Fruit fly (Drosophila melanogaster) whole organism, embryonic: ENCODE data around the gene CG4972.

Experiments
- CG10462 ChIP-seq: fragments of 200-800 bp; sonication (Bioruptor generic); optimal IDR thresholded peaks from 2 replicates; lab custom pipeline; 2016; ENCODE audit warnings: missing biosample characterization, missing genetic modification characterization
- CG10959 ChIP-seq: fragments of 200-800 bp; sonication (Bioruptor generic); IDR thresholded peaks from 2 replicates; pipeline ENCODE4 v1.3.6; 2022; ENCODE audit warnings: missing biosample characterization, missing genetic modification characterization
- CG1233 ChIP-seq: fragments of 200-800 bp; sonication (Bioruptor generic); optimal IDR thresholded peaks from 4 replicates; lab custom pipeline; 2018; ENCODE audit warnings: missing biosample characterization, mild to moderate bottlenecking, missing genetic modification characterization
- CG13123 ChIP-seq: fragments of 200-800 bp; sonication (Bioruptor generic); optimal IDR thresholded peaks from 2 replicates; lab custom pipeline; 2016; ENCODE audit warnings: missing biosample characterization, missing genetic modification characterization
- CG15073 ChIP-seq: fragments of 200-800 bp; sonication (Bioruptor generic); optimal IDR thresholded peaks from 2 replicates; lab custom pipeline; 2016; ENCODE audit warnings: missing biosample characterization, missing genetic modification characterization
- CG16863 ChIP-seq: fragments of 200-800 bp; sonication (Bioruptor generic); optimal IDR thresholded peaks from 3 replicates; lab custom pipeline; 2016; ENCODE audit warnings: missing biosample characterization, missing genetic modification characterization
- CG17912 ChIP-seq: fragments of 200-800 bp; sonication (Bioruptor generic); optimal IDR thresholded peaks from 2 replicates; lab custom pipeline; 2018; ENCODE audit warnings: missing biosample characterization, mild to moderate bottlenecking, missing genetic modification characterization
- CG18764 ChIP-seq: fragments of 200-800 bp; sonication (Bioruptor generic); optimal IDR thresholded peaks from 3 replicates; lab custom pipeline; 2016; ENCODE audit warnings: missing biosample characterization, missing genetic modification characterization
- CG2678 ChIP-seq: fragments of 200-800 bp; sonication (Bioruptor generic); optimal IDR thresholded peaks from 3 replicates; lab custom pipeline; 2019; ENCODE audit warnings: missing biosample characterization, mild to moderate bottlenecking, missing genetic modification characterization, moderate library complexity
- CG30020 ChIP-seq: fragments of 200-800 bp; optimal IDR thresholded peaks from 2 replicates; lab custom pipeline; 2019; ENCODE audit warnings: missing biosample characterization, mild to moderate bottlenecking, missing genetic modification characterization, moderate library complexity
- CG31365 ChIP-seq: fragments of 200-800 bp; sonication (Bioruptor generic); optimal IDR thresholded peaks from 2 replicates; lab custom pipeline; 2018; ENCODE audit warnings: missing biosample characterization, mild to moderate bottlenecking, missing genetic modification characterization
- CG31441 ChIP-seq: fragments of 200-800 bp; sonication (Bioruptor generic); IDR thresholded peaks from 2 replicates; pipeline ENCODE4 v1.3.6; 2022; ENCODE audit warnings: missing biosample characterization, missing genetic modification characterization
- CG7357 ChIP-seq: fragments of 200-800 bp; sonication (Bioruptor generic); IDR thresholded peaks from 3 replicates; pipeline ENCODE4 v1.3.6; 2022; ENCODE audit warnings: missing biosample characterization, missing genetic modification characterization
- CG7786 ChIP-seq: fragments of 200-800 bp; sonication (Bioruptor generic); optimal IDR thresholded peaks from 2 replicates; lab custom pipeline; 2016; ENCODE audit warnings: missing biosample characterization, missing genetic modification characterization
- CG8089 ChIP-seq: fragments of 200-800 bp; sonication (Bioruptor generic); optimal IDR thresholded peaks from 3 replicates; lab custom pipeline; 2016; ENCODE audit warnings: missing biosample characterization, missing genetic modification characterization
- CG8478 ChIP-seq: fragments of >200 bp; optimal IDR thresholded peaks from 2 replicates; lab custom pipeline; 2018
- CG8944 ChIP-seq: fragments of 200-800 bp; sonication (Bioruptor generic); optimal IDR thresholded peaks from 3 replicates; lab custom pipeline; 2016; ENCODE audit warnings: missing biosample characterization, missing genetic modification characterization
- CG9797 ChIP-seq: fragments of 200-800 bp; sonication (Bioruptor generic); optimal IDR thresholded peaks from 3 replicates; lab custom pipeline; 2018; ENCODE audit warnings: missing biosample characterization, mild to moderate bottlenecking, missing genetic modification characterization
- CG9932 ChIP-seq: fragments of 200-800 bp; sonication (Bioruptor generic); IDR thresholded peaks from 2 replicates; pipeline ENCODE4 v1.3.6; 2022; ENCODE audit warnings: missing biosample characterization, missing genetic modification characterization
- Chrac-16 ChIP-seq: fragments of 200-800 bp; sonication (Bioruptor generic); optimal IDR thresholded peaks from 3 replicates; lab custom pipeline; 2016; ENCODE audit warnings: missing biosample characterization, missing genetic modification characterization
- CrebB ChIP-seq: fragments of 200-800 bp; sonication (Bioruptor generic); optimal IDR thresholded peaks from 3 replicates; lab custom pipeline; 2018; ENCODE audit warnings: missing biosample characterization, mild to moderate bottlenecking, missing genetic modification characterization
- E2f2 ChIP-seq: fragments of 200-800 bp; sonication (Bioruptor generic); IDR thresholded peaks from 2 replicates; pipeline ENCODE4 v1.3.6; 2022; ENCODE audit warnings: missing biosample characterization, missing genetic modification characterization
- Ets97D ChIP-seq: fragments of 200-800 bp; sonication (Bioruptor generic); optimal IDR thresholded peaks from 3 replicates; lab custom pipeline; 2016; ENCODE audit warnings: missing biosample characterization, missing genetic modification characterization
- HmgZ ChIP-seq: fragments of 200-800 bp; sonication (Bioruptor generic); optimal IDR thresholded peaks from 2 replicates; lab custom pipeline; 2018; ENCODE audit warnings: missing biosample characterization, mild to moderate bottlenecking, missing genetic modification characterization
- MBD-R2 ChIP-seq: fragments of 200-800 bp; sonication (Bioruptor generic); IDR thresholded peaks from 2 replicates; pipeline ENCODE4 v1.3.6; 2022; ENCODE audit warnings: missing biosample characterization, missing genetic modification characterization
- MESR4 ChIP-seq: fragments of 200-800 bp; sonication (Bioruptor generic); optimal IDR thresholded peaks from 2 replicates; lab custom pipeline; 2018; ENCODE audit warnings: missing biosample characterization, mild to moderate bottlenecking, missing genetic modification characterization, moderate library complexity
- Mad ChIP-seq: fragments of 200-800 bp; sonication (Bioruptor generic); optimal IDR thresholded peaks from 2 replicates; lab custom pipeline; 2016; ENCODE audit warnings: missing biosample characterization, missing genetic modification characterization
- NC2α ChIP-seq: fragments of 200-800 bp; sonication (Bioruptor generic); optimal IDR thresholded peaks from 2 replicates; lab custom pipeline; 2016; ENCODE audit warnings: missing biosample characterization, missing genetic modification characterization
- Neu2 ChIP-seq: fragments of 200-800 bp; sonication (Bioruptor generic); optimal IDR thresholded peaks from 3 replicates; lab custom pipeline; 2016; ENCODE audit warnings: missing biosample characterization, missing genetic modification characterization, borderline replicate concordance
- Ptx1 ChIP-seq: fragments of 200-800 bp; sonication (Bioruptor generic); IDR thresholded peaks from 2 replicates; pipeline ENCODE4 v1.3.6; 2022; ENCODE audit warnings: missing biosample characterization, missing genetic modification characterization
- Taf1 ChIP-seq: fragments of 200-800 bp; sonication (Bioruptor generic); IDR thresholded peaks from 2 replicates; pipeline ENCODE4 v1.3.6; 2022; ENCODE audit warnings: missing biosample characterization, missing genetic modification characterization
- Tbp ChIP-seq: fragments of >200 bp; optimal IDR thresholded peaks from 2 replicates; lab custom pipeline; 2018; ENCODE audit warnings: missing biosample characterization, missing genetic modification characterization
- ap ChIP-seq: fragments of 200-800 bp; sonication (Bioruptor generic); IDR thresholded peaks from 2 replicates; pipeline ENCODE4 v1.3.6; 2022; ENCODE audit warnings: missing biosample characterization, missing genetic modification characterization
- btn ChIP-seq: fragments of 200-800 bp; sonication (Bioruptor generic); optimal IDR thresholded peaks from 2 replicates; lab custom pipeline; 2016; ENCODE audit warnings: missing biosample characterization, missing genetic modification characterization
- chm ChIP-seq: fragments of 200-800 bp; sonication (Bioruptor generic); IDR thresholded peaks from 2 replicates; pipeline ENCODE4 v1.3.6; 2022; ENCODE audit warnings: missing biosample characterization, missing genetic modification characterization
- crp ChIP-seq, 2 experiments: fragments of 200-800 bp; sonication (Bioruptor generic); optimal IDR thresholded peaks; 2 replicates in 1 of 2; 3 replicates in 1 of 2; lab custom pipeline; 2017; ENCODE audit warnings: missing biosample characterization in 2 of 2, missing genetic modification characterization in 2 of 2, mild to moderate bottlenecking in 1 of 2, moderate library complexity in 1 of 2
- dm ChIP-seq: fragments of 200-800 bp; sonication (Bioruptor generic); optimal IDR thresholded peaks from 3 replicates; lab custom pipeline; 2016; ENCODE audit warnings: missing biosample characterization, missing genetic modification characterization
- ftz-f1 ChIP-seq: fragments of 200-800 bp; sonication (Bioruptor generic); optimal IDR thresholded peaks from 2 replicates; lab custom pipeline; 2016; ENCODE audit warnings: missing biosample characterization, missing genetic modification characterization
- gfzf ChIP-seq: fragments of 200-800 bp; sonication (Bioruptor generic); optimal IDR thresholded peaks from 2 replicates; lab custom pipeline; 2016; ENCODE audit warnings: missing biosample characterization, mild to moderate bottlenecking, missing genetic modification characterization, moderate library complexity
- gro ChIP-seq: fragments of 200-800 bp; sonication (Bioruptor generic); optimal IDR thresholded peaks from 2 replicates; lab custom pipeline; 2016; ENCODE audit warnings: missing biosample characterization, missing genetic modification characterization
- hkb ChIP-seq, 2 experiments: fragments of 200-800 bp in 1 of 2; fragments of >200 bp in 1 of 2; sonication (Bioruptor generic) in 1 of 2; IDR thresholded peaks in 1 of 2; optimal IDR thresholded peaks in 1 of 2; 2 replicates each; pipeline versions ENCODE4 v1.3.6 to Lab custom; 2017 to 2022; ENCODE audit warnings: missing biosample characterization in 1 of 2, missing genetic modification characterization in 1 of 2
- maf-S ChIP-seq: fragments of 200-800 bp; sonication (Bioruptor generic); optimal IDR thresholded peaks from 2 replicates; lab custom pipeline; 2016; ENCODE audit warnings: missing biosample characterization, missing genetic modification characterization
- mam ChIP-seq: fragments of 200-800 bp; sonication (Bioruptor generic); optimal IDR thresholded peaks from 3 replicates; lab custom pipeline; 2016; ENCODE audit warnings: missing biosample characterization, missing genetic modification characterization
- nau ChIP-seq: fragments of 200-800 bp; sonication (Bioruptor generic); optimal IDR thresholded peaks from 3 replicates; lab custom pipeline; 2017; ENCODE audit warnings: missing biosample characterization, mild to moderate bottlenecking, missing genetic modification characterization, missing genetic modification reagents
- psq ChIP-seq: fragments of 200-800 bp; sonication (Bioruptor generic); optimal IDR thresholded peaks from 2 replicates; lab custom pipeline; 2017; ENCODE audit warnings: missing biosample characterization, missing genetic modification characterization
- sens ChIP-seq: fragments of 200-800 bp; sonication (Bioruptor generic); peaks from one replicate; lab custom pipeline; 2016; ENCODE audit warnings: missing biosample characterization, missing genetic modification characterization
- slou ChIP-seq: fragments of 200-800 bp; sonication (Bioruptor generic); optimal IDR thresholded peaks from 3 replicates; lab custom pipeline; 2016; ENCODE audit warnings: missing biosample characterization, missing genetic modification characterization
- ssp ChIP-seq: fragments of 200-800 bp; sonication (Bioruptor generic); IDR thresholded peaks from 2 replicates; pipeline ENCODE4 v1.3.6; 2022; ENCODE audit warnings: missing biosample characterization, missing genetic modification characterization
- stwl ChIP-seq: fragments of 200-800 bp; sonication (Bioruptor generic); optimal IDR thresholded peaks from 3 replicates; lab custom pipeline; 2018; ENCODE audit warnings: missing biosample characterization, mild to moderate bottlenecking, missing genetic modification characterization, moderate library complexity
- trh ChIP-seq: fragments of 200-800 bp; sonication (Bioruptor generic); optimal IDR thresholded peaks from 2 replicates; lab custom pipeline; 2016; ENCODE audit warnings: missing biosample characterization, missing genetic modification characterization
- tup ChIP-seq: fragments of 200-800 bp; sonication (Bioruptor generic); optimal IDR thresholded peaks from 2 replicates; lab custom pipeline; 2016; ENCODE audit warnings: missing biosample characterization, mild to moderate bottlenecking, missing genetic modification characterization, moderate library complexity
- vfl ChIP-seq: fragments of 200-800 bp; sonication (Bioruptor generic); optimal IDR thresholded peaks from 2 replicates; lab custom pipeline; 2016; ENCODE audit warnings: missing biosample characterization, missing genetic modification characterization

The CG4972 gene

DNA sequence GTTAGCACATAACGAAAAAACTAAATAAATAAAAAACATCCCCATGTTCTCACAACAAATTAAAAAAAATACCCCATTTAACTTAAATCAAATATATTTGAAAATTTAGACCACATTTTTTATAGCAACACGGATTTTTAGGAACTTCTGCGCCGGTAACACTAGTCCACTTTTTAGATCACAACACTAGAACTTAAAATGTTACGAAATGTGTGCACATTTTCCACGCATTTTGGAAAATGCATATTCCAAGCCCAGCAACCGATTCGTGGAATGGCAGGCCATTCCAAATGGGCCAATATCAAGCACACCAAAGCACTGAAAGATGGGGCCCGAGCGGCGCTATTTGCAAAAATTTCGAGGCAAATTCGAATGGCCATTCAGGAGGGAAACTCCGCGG, 45.9 kb upstream of the CG4972 start, which contains the start of gene CG4957 (continued):
- no peak for TF ChIP-seq CG31365 (tag; lab: Kevin White, UChicago)
- peak; percentile 46 for TF ChIP-seq E2f2 (GFP tag; lab: Robert Waterston, UW)
- TF ChIP-seq gfzf = peak; percentile 70
- no peak for TF ChIP-seq hkb (optimal IDR thresholded peaks at IDR 0.05; lab: Kevin White, UChicago)
- no peak for TF ChIP-seq hkb (GFP tag; IDR thresholded peaks at IDR 0.05; lab: Robert Waterston, UW)
- TF ChIP-seq CG13123 = no peak
- no peak for TF ChIP-seq CG15073 (GFP tag; lab: Kevin White, UChicago)
- TF ChIP-seq ssp (GFP tag; lab: Robert Waterston, UW) = no peak
- peak; percentile 30 for TF ChIP-seq CG9797 (GFP tag; lab: Kevin White, UChicago)
- peak; percentile 52 for TF ChIP-seq MBD-R2 (GFP tag; lab: Robert Waterston, UW)
- no peak for TF ChIP-seq ftz-f1 (GFP tag; lab: Kevin White, UChicago)
- TF ChIP-seq gro = no peak
- no peak for TF ChIP-seq Mad
- peak; percentile 53 for TF ChIP-seq sens (GFP tag; lab: Kevin White, UChicago)
- TF ChIP-seq CG8944 (GFP tag; lab: Kevin White, UChicago) = no peak
- TF ChIP-seq CG9932 (GFP tag; lab: Robert Waterston, UW) = no peak
- peak; percentile 30 for TF ChIP-seq stwl (tag; lab: Kevin White, UChicago)
- TF ChIP-seq Ets97D = peak; percentile 14

DNA sequence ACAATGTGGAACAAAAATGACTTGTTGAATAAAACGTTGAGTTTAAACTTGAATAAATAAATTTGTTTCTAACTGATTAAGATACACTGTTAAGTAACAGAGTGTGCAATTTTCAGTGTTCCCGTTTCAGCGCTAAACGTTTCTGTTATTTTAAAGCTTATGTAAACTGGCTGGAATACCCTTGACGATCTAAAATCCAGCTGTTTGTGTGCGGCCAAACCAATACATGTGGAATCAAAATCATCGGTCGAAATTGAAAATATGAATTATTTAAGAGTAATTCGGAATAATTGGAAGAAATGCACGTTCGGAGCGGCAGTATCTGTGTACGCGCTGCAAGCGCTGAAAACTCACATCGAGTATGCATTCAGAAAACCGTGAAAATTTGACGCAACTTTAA, 44.7 kb upstream of the CG4972 start, which contains the start of gene Mulk:
TSS of gene Mulk (plus strand) at position 198 of the 400 bp plus-strand sequence.
- no peak for TF ChIP-seq CG1233 (GFP tag; lab: Kevin White, UChicago)
- TF ChIP-seq Ptx1 (GFP tag; lab: Robert Waterston, UW) = no peak
- TF ChIP-seq maf-S (GFP tag; lab: Kevin White, UChicago) = no peak
- peak; percentile 10 for TF ChIP-seq HmgZ (tag; lab: Kevin White, UChicago)
- peak; percentile 0 to 84 for TF ChIP-seq crp (GFP tag; optimal IDR thresholded peaks at IDR 0.05; lab: Kevin White, UChicago)
- no peak for TF ChIP-seq Neu2 (GFP tag; lab: Kevin White, UChicago)
- no peak for TF ChIP-seq CG10462 (GFP tag; lab: Kevin White, UChicago)
- TF ChIP-seq CG2678 = no peak
- no peak for TF ChIP-seq tup
- no peak for TF ChIP-seq chm (GFP tag; lab: Robert Waterston, UW)
- TF ChIP-seq CG18764 (GFP tag; lab: Kevin White, UChicago) = no peak
- no peak for TF ChIP-seq mam (GFP tag; lab: Kevin White, UChicago)
- no peak for TF ChIP-seq nau
- no peak for TF ChIP-seq CG31441 (GFP tag; lab: Robert Waterston, UW)
- TF ChIP-seq dm (GFP tag; lab: Kevin White, UChicago) = peak; percentile 19
- TF ChIP-seq CG30020 = peak; percentile 90
- no peak for TF ChIP-seq vfl (GFP tag; lab: Kevin White, UChicago)
- peak; percentile 9 for TF ChIP-seq gfzf
- TF ChIP-seq Taf1 = no peak
- TF ChIP-seq ap (GFP tag; lab: Robert Waterston, UW) = no peak
- TF ChIP-seq CG7786 (GFP tag; lab: Kevin White, UChicago) = no peak
- TF ChIP-seq CG7357 (GFP tag; lab: Robert Waterston, UW) = no peak
- TF ChIP-seq Tbp (GFP tag; lab: Kevin White, UChicago) = no peak
- no peak for TF ChIP-seq slou
- peak; percentile 76 for TF ChIP-seq MBD-R2 (GFP tag; lab: Robert Waterston, UW)
- no peak for TF ChIP-seq CrebB (tag; lab: Kevin White, UChicago)
- TF ChIP-seq btn (GFP tag; lab: Kevin White, UChicago) = no peak
- TF ChIP-seq CG17912 (GFP tag; lab: Kevin White, UChicago) = no peak
- peak; percentile 23 for TF ChIP-seq MESR4 (GFP tag; lab: Kevin White, UChicago)
- no peak for TF ChIP-seq CG10959 (GFP tag; lab: Robert Waterston, UW)
- no peak for TF ChIP-seq NC2α (GFP tag; lab: Kevin White, UChicago)
- no peak for TF ChIP-seq trh (GFP tag; lab: Kevin White, UChicago)
- no peak for TF ChIP-seq CG8089
- TF ChIP-seq Chrac-16 (GFP tag; lab: Kevin White, UChicago) = no peak
- no peak for TF ChIP-seq psq
- peak; percentile 36 for TF ChIP-seq stwl (tag; lab: Kevin White, UChicago)
- no peak for TF ChIP-seq CG8478
- no peak for TF ChIP-seq CG16863 (GFP tag; lab: Kevin White, UChicago)
